Fruit fly (Drosophila melanogaster) whole organism, wandering third instar larva: ENCODE results near the gene CG17237.

Experiments used
- Abd-B ChIP-seq: fragments of >200 bp; optimal IDR thresholded peaks from 2 replicates; lab custom pipeline; 2017; ENCODE audit warnings: missing biosample characterization, missing genetic modification characterization
- CG32264 ChIP-seq: fragments of 200-800 bp; sonication (Bioruptor generic); optimal IDR thresholded peaks from 2 replicates; lab custom pipeline; 2016; ENCODE audit warnings: missing biosample characterization, missing genetic modification characterization
- CG9705 ChIP-seq: fragments of 200-800 bp; sonication (Bioruptor generic); optimal IDR thresholded peaks from 2 replicates; lab custom pipeline; 2018; ENCODE audit warnings: missing biosample characterization, mild to moderate bottlenecking, missing genetic modification characterization
- CrebA ChIP-seq: fragments of 200-800 bp; sonication (Bioruptor generic); optimal IDR thresholded peaks from 2 replicates; lab custom pipeline; 2016; ENCODE audit warnings: missing biosample characterization, mild to moderate bottlenecking, missing genetic modification characterization, borderline replicate concordance
- Dif ChIP-seq: fragments of 200-275, 200-300 bp; sonication (Bioruptor generic); optimal IDR thresholded peaks from 2 replicates; lab custom pipeline; 2018; ENCODE audit warnings: missing biosample characterization, missing genetic modification characterization; ENCODE audit not compliant: partially characterized antibody
- GATAd ChIP-seq: sonication (Bioruptor generic); optimal IDR thresholded peaks from 2 replicates; lab custom pipeline; 2016; ENCODE audit warnings: missing biosample characterization, missing genetic modification characterization
- Hr78 ChIP-seq: fragments of >200 bp; optimal IDR thresholded peaks from 2 replicates; lab custom pipeline; 2017; ENCODE audit warnings: missing biosample characterization, missing genetic modification characterization
- Hr83 ChIP-seq: fragments of 200-300 bp; sonication (Bioruptor generic); optimal IDR thresholded peaks from 2 replicates; lab custom pipeline; 2016; ENCODE audit warnings: missing biosample characterization, mild to moderate bottlenecking, missing genetic modification characterization, moderate library complexity; ENCODE audit not compliant: poor library complexity, severe bottlenecking
- Jra ChIP-seq: sonication (Bioruptor generic); optimal IDR thresholded peaks from 2 replicates; lab custom pipeline; 2016; ENCODE audit warnings: missing biosample characterization, missing genetic modification characterization
- Mio ChIP-seq: sonication (Bioruptor generic); optimal IDR thresholded peaks from 2 replicates; lab custom pipeline; 2016; ENCODE audit warnings: missing biosample characterization, missing genetic modification characterization
- Myc ChIP-seq: fragments of >200 bp; optimal IDR thresholded peaks from 2 replicates; lab custom pipeline; 2017
- N ChIP-seq: fragments of >200 bp; optimal IDR thresholded peaks from 2 replicates; lab custom pipeline; 2018; ENCODE audit warnings: missing biosample characterization, missing external identifiers, missing genetic modification characterization
- OdsH ChIP-seq: fragments of 200-800 bp; sonication (Bioruptor generic); optimal IDR thresholded peaks from 2 replicates; lab custom pipeline; 2016; ENCODE audit warnings: missing biosample characterization, mild to moderate bottlenecking, missing genetic modification characterization
- Rel ChIP-seq, 2 experiments: fragments of 200-800 bp; sonication (Bioruptor generic) in 1 of 2; optimal IDR thresholded peaks; 2 replicates in 1 of 2; 3 replicates in 1 of 2; lab custom pipeline; 2016 to 2019; ENCODE audit warnings: mild to moderate bottlenecking in 2 of 2, missing biosample characterization in 2 of 2, missing genetic modification characterization in 2 of 2, moderate library complexity in 1 of 2
- Sp1 ChIP-seq: fragments of 200-800 bp; sonication (Bioruptor generic); optimal IDR thresholded peaks from 3 replicates; lab custom pipeline; 2019; ENCODE audit warnings: missing biosample characterization, mild to moderate bottlenecking, missing genetic modification characterization, moderate library complexity
- Vsx2 ChIP-seq: fragments of 200-300, 225-300 bp; sonication (Bioruptor generic); optimal IDR thresholded peaks from 2 replicates; lab custom pipeline; 2018; ENCODE audit warnings: missing biosample characterization, missing genetic modification characterization; ENCODE audit not compliant: partially characterized antibody
- br ChIP-seq: fragments of 200-800 bp; sonication (Bioruptor generic); optimal IDR thresholded peaks from 2 replicates; lab custom pipeline; 2016; ENCODE audit warnings: missing biosample characterization, missing genetic modification characterization
- brk ChIP-seq: fragments of 200-800 bp; sonication (Bioruptor generic); optimal IDR thresholded peaks from 2 replicates; lab custom pipeline; 2016; ENCODE audit warnings: missing biosample characterization, mild to moderate bottlenecking, missing genetic modification characterization
- dl ChIP-seq, 2 experiments: fragments of 175-275, 200-275 bp in 1 of 2; fragments of 200-275 bp in 1 of 2; sonication (Bioruptor generic); optimal IDR thresholded peaks; lab custom pipeline; 2018; ENCODE audit warnings: mild to moderate bottlenecking in 2 of 2, missing biosample characterization in 2 of 2, missing genetic modification characterization in 2 of 2, moderate library complexity in 2 of 2; ENCODE audit not compliant: partially characterized antibody in 2 of 2, insufficient read depth in 1 of 2
- ey ChIP-seq: fragments of 200-800 bp; sonication (Bioruptor generic); optimal IDR thresholded peaks from 2 replicates; lab custom pipeline; 2016; ENCODE audit warnings: missing biosample characterization, missing genetic modification characterization
- foxo ChIP-seq, 2 experiments: fragments of 200-800 bp; sonication (Bioruptor generic); optimal IDR thresholded peaks; 2 replicates in 1 of 2; 3 replicates in 1 of 2; lab custom pipeline; 2016 to 2017; ENCODE audit warnings: missing biosample characterization in 2 of 2, missing genetic modification characterization in 2 of 2
- fru ChIP-seq: fragments of 200-800 bp; sonication (Bioruptor generic); optimal IDR thresholded peaks from 3 replicates; lab custom pipeline; 2016; ENCODE audit warnings: missing biosample characterization, mild to moderate bottlenecking, missing genetic modification characterization
- h ChIP-seq: fragments of 200-800 bp; sonication (Bioruptor generic); optimal IDR thresholded peaks from 3 replicates; lab custom pipeline; 2016; ENCODE audit warnings: missing biosample characterization, mild to moderate bottlenecking, missing genetic modification characterization
- jim ChIP-seq: fragments of 175-275, 200-325 bp; sonication (Bioruptor generic); optimal IDR thresholded peaks from 2 replicates; lab custom pipeline; 2016; ENCODE audit warnings: missing biosample characterization, mild to moderate bottlenecking, missing genetic modification characterization
- lola ChIP-seq: fragments of >200 bp; optimal IDR thresholded peaks from 2 replicates; lab custom pipeline; 2017; ENCODE audit warnings: missing biosample characterization, missing genetic modification characterization
- sage ChIP-seq: fragments of 200-800 bp; sonication (Bioruptor generic); optimal IDR thresholded peaks from 2 replicates; lab custom pipeline; 2016; ENCODE audit warnings: missing biosample characterization, mild to moderate bottlenecking, missing genetic modification characterization
- sv ChIP-seq: fragments of 200-800 bp; sonication (Bioruptor generic); optimal IDR thresholded peaks from 3 replicates; lab custom pipeline; 2016; ENCODE audit warnings: missing biosample characterization, missing genetic modification characterization
- woc ChIP-seq: sonication (Bioruptor generic); optimal IDR thresholded peaks from 2 replicates; lab custom pipeline; 2016; ENCODE audit warnings: missing biosample characterization, mild to moderate bottlenecking, missing genetic modification characterization

CG17237 gene

DNA sequence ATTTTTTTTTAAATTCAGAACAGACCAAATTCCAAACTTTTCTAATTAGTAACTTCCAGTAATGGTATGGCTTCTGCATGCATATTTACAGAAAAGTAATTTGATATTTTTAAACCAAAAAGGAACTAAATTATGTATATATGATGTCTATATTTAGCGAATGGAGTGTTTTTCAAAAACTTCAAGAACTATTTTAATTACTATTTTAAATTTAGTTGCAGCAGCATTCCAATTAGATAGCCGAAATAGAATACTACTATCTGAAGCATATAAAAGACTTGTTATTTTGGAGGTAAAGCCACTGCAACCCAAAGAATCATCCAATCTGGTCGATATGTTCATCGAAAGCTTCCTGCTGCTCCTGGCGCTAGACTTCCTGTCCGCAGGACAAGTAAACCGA lies 36.5 kb downstream of the CG17237 start, which contains the start of gene CG17234:
Gene CG17234 (plus strand): TSS at position 301 of the 400 bp plus-strand sequence.
- TF ChIP-seq ey (GFP tag; lab: Kevin White, UChicago) (no peak), Dif (no peak), N (GFP tag; lab: Kevin White, UChicago) (no peak), CrebA (GFP tag; lab: Kevin White, UChicago) (no peak), br (no peak), GATAd (GFP tag; lab: Kevin White, UChicago) (no peak), woc (GFP tag; lab: Kevin White, UChicago) (no peak), OdsH (no peak), Sp1 (GFP tag; lab: Kevin White, UChicago) (no peak), CG32264 (GFP tag; lab: Kevin White, UChicago) (no peak), sage (no peak), Rel (GFP tag; optimal IDR thresholded peaks at IDR 0.05; lab: Kevin White, UChicago) (no peak), Rel (tag; optimal IDR thresholded peaks at IDR 0.05; lab: Kevin White, UChicago) (no peak), lola (GFP tag; lab: Kevin White, UChicago) (no peak), h (no peak)

DNA sequence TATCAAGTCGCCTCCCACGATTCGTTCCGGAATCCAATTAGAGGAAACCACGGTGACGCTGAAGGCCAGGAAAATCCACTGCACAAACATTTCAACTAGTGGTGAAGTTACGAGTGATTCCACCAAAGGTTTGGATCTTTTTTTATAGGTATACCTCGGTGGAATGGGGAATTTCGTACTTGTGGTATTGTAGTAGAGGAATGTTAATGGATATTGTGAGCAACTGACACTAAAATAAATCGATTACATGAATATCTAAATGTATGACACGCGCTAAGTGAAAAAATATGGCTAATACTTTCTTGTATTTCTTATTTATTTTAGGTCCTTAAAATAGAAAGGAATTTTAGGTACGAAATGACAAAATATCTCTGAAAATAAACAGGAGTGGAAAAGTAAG lies 37.0 kb downstream of the CG17237 start, which contains the start of gene CG17239:
Gene CG17239 (minus strand): TSS at position 101 of the 400 bp plus-strand sequence.
- TF ChIP-seq fru (GFP tag; lab: Kevin White, UChicago): no peak
- no peak for TF ChIP-seq sage
- TF ChIP-seq dl (GFP tag; optimal IDR thresholded peaks at IDR 0.05; lab: Kevin White, UChicago; ENCODE audit: insufficient read depth in 1 of 2, partially characterized antibody in 2 of 2): no peak
- no peak for TF ChIP-seq Mio (GFP tag; lab: Kevin White, UChicago)
- no peak for TF ChIP-seq sv
- TF ChIP-seq CG32264 (GFP tag; lab: Kevin White, UChicago): no peak
- no peak for TF ChIP-seq ey (GFP tag; lab: Kevin White, UChicago)
- TF ChIP-seq Dif: no peak
- no peak for TF ChIP-seq Hr78 (GFP tag; lab: Kevin White, UChicago)
- TF ChIP-seq Jra (GFP tag; lab: Kevin White, UChicago): no peak
- TF ChIP-seq h: no peak
- TF ChIP-seq GATAd (GFP tag; lab: Kevin White, UChicago): no peak
- TF ChIP-seq, all 38 proteins: peak for 0

DNA sequence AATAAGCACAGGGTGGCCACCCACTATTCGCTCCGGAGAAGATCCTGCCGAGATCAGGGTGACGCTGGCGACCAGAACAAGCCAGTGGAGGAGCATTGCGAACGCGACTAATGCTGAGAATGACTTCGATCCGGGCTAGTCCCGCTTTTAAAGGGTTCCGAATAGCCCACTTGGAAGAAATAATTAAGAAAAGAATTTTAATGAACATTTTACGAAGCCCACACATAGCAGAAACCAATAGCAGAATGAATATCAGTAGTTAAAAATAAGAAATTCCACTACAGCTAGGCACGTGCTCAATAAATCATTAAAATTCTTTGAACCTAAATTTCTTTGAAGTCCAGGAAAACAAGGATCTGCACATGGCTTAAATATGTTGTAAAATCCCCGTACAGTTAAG lies 38.0 kb downstream of the CG17237 start, which contains the start of gene Ser12:
Gene Ser12 (minus strand): TSS at position 101 of the 400 bp plus-strand sequence.
- TF ChIP-seq CrebA (GFP tag; lab: Kevin White, UChicago) (no peak), jim (GFP tag; lab: Kevin White, UChicago) (no peak), sv (no peak), brk (no peak), h (no peak), Myc (lab: Kevin White, UChicago) (no peak)

DNA sequence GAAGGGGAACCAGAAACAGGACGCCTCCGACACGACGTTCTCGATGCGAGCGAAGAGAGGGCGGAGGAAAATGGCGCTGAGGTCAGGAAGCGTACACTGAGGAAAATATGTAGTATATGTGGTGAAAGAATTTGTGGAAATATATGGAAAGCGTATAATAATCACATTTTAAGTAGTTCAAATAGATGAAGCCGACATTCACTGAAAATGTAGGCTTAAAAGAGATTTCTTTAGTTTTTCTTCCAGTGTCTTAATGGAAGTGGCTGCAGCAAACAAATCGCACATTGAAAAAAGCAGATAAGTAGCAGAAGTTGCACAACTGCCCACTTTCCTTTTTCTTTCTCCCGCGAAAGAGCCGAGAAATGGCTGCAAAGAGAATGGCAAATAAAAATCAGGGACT lies 39.6 kb downstream of the CG17237 start:
- TF ChIP-seq N (GFP tag; lab: Kevin White, UChicago) (no peak), Hr78 (GFP tag; lab: Kevin White, UChicago) (no peak), CrebA (GFP tag; lab: Kevin White, UChicago) (no peak)

DNA sequence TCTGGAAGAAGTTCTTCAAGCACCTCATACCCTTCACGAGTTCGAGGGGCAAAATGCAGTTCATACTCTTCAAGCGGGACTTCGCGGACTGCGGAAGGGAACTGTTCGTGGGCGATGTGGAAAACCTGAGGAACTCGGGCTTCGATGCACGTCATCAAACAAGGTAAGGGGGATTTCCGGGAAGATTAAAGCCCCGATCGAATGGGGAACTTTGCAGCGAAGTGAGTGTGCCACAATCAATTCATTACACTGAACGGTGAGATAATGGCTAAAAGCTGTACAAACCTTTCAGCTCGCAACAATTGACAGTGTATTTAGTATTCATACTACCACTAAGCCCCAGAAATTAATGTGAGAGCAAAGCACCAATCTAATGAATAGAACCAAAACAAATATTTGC lies 46.4 kb downstream of the CG17237 start:
- TF ChIP-seq foxo (GFP tag; optimal IDR thresholded peaks at IDR 0.05; lab: Kevin White, UChicago): no peak
- TF ChIP-seq Abd-B: no peak
- no peak for TF ChIP-seq CG9705 (GFP tag; lab: Kevin White, UChicago)
- no peak for TF ChIP-seq Sp1 (GFP tag; lab: Kevin White, UChicago)
- TF ChIP-seq Rel (GFP tag; optimal IDR thresholded peaks at IDR 0.05; lab: Kevin White, UChicago): no peak
- peak; percentile 91 for TF ChIP-seq Rel (tag; optimal IDR thresholded peaks at IDR 0.05; lab: Kevin White, UChicago)
- TF ChIP-seq Vsx2 (GFP tag; lab: Kevin White, UChicago): no peak

DNA sequence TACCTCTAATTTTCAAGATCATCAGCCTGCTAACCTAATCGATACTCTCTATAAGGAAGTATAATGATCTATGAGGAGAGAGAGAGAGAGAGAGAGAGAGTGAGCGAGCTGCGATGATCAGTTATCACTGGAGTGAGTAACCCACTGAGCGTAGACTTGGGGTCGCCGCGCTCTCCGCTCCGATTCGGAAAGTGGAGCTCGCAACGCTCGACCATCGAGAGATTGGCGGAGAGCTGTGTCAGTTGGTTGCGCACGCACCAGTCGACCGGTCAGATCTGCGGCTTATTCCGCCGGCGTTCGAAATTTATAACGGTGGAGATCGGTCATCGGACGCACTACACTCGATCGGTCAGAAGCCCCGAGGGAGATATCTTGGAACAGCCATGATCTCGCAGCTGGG lies 47.1 kb downstream of the CG17237 start, which contains the start of gene CG4267:
Gene CG4267 (plus strand): TSS at position 240 of the 400 bp plus-strand sequence.
- TF ChIP-seq woc (GFP tag; lab: Kevin White, UChicago) (no peak), Dif (peak; percentile 97), Vsx2 (GFP tag; lab: Kevin White, UChicago) (peak; percentile 77), dl (GFP tag; optimal IDR thresholded peaks at IDR 0.05; lab: Kevin White, UChicago; ENCODE audit: insufficient read depth in 1 of 2, partially characterized antibody in 2 of 2) (peak; percentile 82 to 92), Abd-B (no peak), h (peak; percentile 11), Hr83 (GFP tag; lab: Kevin White, UChicago) (peak; percentile 45)
- TF ChIP-seq, all 38 proteins: peak for 5
